Fruit fly (Drosophila melanogaster): ENCODE data around the gene CG7384.
A peak's percentile ranks its signal among the peaks of the same experiment; 100 is the strongest.

Gene CG7384

DNA sequence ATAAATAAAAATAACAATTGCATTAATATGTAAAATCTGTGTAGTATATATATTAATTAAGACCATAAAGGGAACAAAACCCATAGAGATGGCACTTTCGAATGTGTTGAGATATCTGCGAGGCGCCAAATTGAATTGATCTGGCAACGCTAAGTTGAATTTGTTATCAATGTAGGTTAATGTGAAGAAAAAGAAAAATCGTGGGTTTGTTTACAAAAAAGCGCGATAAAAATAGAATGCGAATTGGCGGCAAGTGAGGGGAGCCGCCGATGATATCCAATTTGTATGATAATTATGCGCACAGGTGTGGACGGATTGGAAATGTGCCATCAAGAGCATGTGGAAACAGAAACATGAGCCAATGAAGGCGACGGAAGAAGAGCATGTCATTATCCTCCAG, 30.4 kb downstream of the CG7384 start:
- TF ChIP-seq CG10348 (GFP tag; IDR thresholded peaks at IDR 0.05): no peak
- peak; percentile 47 for TF ChIP-seq CG32121 (GFP tag; IDR thresholded peaks at IDR 0.05)
- peak; percentile 7 for TF ChIP-seq gl (tag; optimal IDR thresholded peaks at IDR 0.05)
- TF ChIP-seq CG9948 (tag; optimal IDR thresholded peaks at IDR 0.05): no peak

DNA sequence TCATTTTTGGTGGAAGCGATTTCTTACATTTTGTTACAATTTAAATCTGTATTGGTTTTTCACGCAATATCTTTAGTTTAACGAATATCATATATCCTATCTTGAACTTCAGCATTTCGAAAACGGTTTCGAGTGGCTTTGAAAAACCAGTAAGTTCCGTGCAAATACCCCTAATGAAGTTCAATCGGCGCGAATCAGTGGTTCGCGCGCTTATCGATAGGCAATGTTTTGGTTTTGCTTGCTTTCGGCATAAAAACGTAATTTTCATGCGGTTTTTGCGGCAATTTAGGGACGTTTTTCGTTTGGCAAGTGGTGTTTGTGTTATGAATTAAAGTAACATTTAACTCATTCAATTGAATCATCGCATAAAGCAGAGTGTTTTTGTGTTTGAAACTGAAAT, 33.4 kb downstream of the CG7384 start, which contains the start of gene RluA-2:
Gene RluA-2 (plus strand): TSS at position 195 of the 400 bp plus-strand sequence.
- TF ChIP-seq CG17806 (tag; optimal IDR thresholded peaks at IDR 0.05): no peak
- no peak for TF ChIP-seq rn (GFP tag; IDR thresholded peaks at IDR 0.05)
- TF ChIP-seq CG8301 (tag; optimal IDR thresholded peaks at IDR 0.05): no peak
- no peak for TF ChIP-seq CG10348 (GFP tag; IDR thresholded peaks at IDR 0.05)
- TF ChIP-seq CG14655 (GFP tag; optimal IDR thresholded peaks at IDR 0.05): no peak
- no peak for TF ChIP-seq CG34367 (tag; optimal IDR thresholded peaks at IDR 0.05)
- no peak for TF ChIP-seq Pif1A (GFP tag; optimal IDR thresholded peaks at IDR 0.05)
- TF ChIP-seq D1 (tag; optimal IDR thresholded peaks at IDR 0.05): no peak
- no peak for TF ChIP-seq CG15710 (tag; optimal IDR thresholded peaks at IDR 0.05)
- TF ChIP-seq Ets98B (GFP tag; IDR thresholded peaks at IDR 0.05): no peak
- no peak for TF ChIP-seq gl (tag; optimal IDR thresholded peaks at IDR 0.05)
- no peak for TF ChIP-seq fd96Ca (GFP tag; IDR thresholded peaks at IDR 0.05)
- TF ChIP-seq Pif1B (GFP tag; optimal IDR thresholded peaks at IDR 0.05): no peak
- TF ChIP-seq EcR (GFP tag; optimal IDR thresholded peaks at IDR 0.05): no peak
- no peak for TF ChIP-seq CG13204 (GFP tag; optimal IDR thresholded peaks at IDR 0.05)
- TF ChIP-seq CG12605 (GFP tag; IDR thresholded peaks at IDR 0.05): no peak
- no peak for TF ChIP-seq CG9948 (tag; optimal IDR thresholded peaks at IDR 0.05)

DNA sequence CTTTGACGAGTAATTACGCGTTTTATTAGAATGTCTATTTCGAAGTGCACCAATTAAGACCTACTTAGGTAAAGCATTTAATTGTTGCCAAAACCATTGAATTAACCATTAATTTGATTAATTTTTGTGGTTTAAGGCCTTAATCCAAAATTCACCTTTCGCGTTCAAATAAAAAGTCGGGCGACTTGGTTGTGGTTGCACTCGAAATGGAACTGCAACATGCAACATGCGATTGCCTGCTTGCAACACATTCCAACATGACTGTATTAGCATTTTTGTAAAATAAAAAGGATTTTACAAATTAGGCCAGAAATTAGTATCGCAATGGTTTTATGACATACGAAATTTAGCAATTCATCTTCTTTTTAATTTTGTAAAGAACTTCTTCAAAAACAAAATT, 35.4 kb downstream of the CG7384 start:
- TF ChIP-seq CG10348 (GFP tag; IDR thresholded peaks at IDR 0.05): no peak
- no peak for TF ChIP-seq Snoo (tag; optimal IDR thresholded peaks at IDR 0.05)
- no peak for TF ChIP-seq CG13204 (GFP tag; optimal IDR thresholded peaks at IDR 0.05)
- no peak for TF ChIP-seq CG4496 (GFP tag; IDR thresholded peaks at IDR 0.05)
- no peak for TF ChIP-seq CG8159 (tag; optimal IDR thresholded peaks at IDR 0.05)
- TF ChIP-seq Ets98B (GFP tag; IDR thresholded peaks at IDR 0.05): no peak
- no peak for TF ChIP-seq fd96Ca (GFP tag; IDR thresholded peaks at IDR 0.05)
- no peak for TF ChIP-seq Pif1B (GFP tag; optimal IDR thresholded peaks at IDR 0.05)
- no peak for TF ChIP-seq CG32121 (GFP tag; IDR thresholded peaks at IDR 0.05)
- no peak for TF ChIP-seq CG14655 (GFP tag; optimal IDR thresholded peaks at IDR 0.05)
- no peak for TF ChIP-seq CG12605 (GFP tag; IDR thresholded peaks at IDR 0.05)
- no peak for TF ChIP-seq CG17806 (tag; optimal IDR thresholded peaks at IDR 0.05)
- TF ChIP-seq Pif1A (GFP tag; optimal IDR thresholded peaks at IDR 0.05): no peak
- TF ChIP-seq rn (GFP tag; IDR thresholded peaks at IDR 0.05): no peak
- TF ChIP-seq gl (tag; optimal IDR thresholded peaks at IDR 0.05): no peak
- TF ChIP-seq CG9948 (tag; optimal IDR thresholded peaks at IDR 0.05): no peak
- TF ChIP-seq CG34367 (tag; optimal IDR thresholded peaks at IDR 0.05): no peak

DNA sequence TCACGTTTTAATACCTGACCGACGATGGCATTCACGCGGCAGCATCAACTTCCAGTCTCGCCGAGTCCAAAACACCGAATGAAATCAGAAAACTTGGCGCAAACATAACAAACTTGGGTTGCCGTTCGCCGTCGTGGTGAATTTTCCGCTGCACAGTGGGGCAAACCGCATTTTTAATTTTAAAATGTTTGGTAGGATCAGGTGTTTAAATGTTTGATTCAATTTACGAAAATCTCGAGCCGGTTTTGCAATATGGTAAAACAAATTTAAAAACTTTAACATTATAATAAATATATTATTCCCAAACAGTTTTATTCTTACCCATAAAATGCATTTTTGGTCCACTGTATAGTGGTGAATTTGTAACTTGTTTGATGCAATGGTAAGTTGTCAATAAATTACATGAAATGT, 36.0 kb downstream of the CG7384 start, which contains the start of gene RluA-1:
Gene RluA-1 (minus strand): TSS at position 82 of the 411 bp plus-strand sequence.
- TF ChIP-seq CG12605 (GFP tag; IDR thresholded peaks at IDR 0.05) (peak; percentile 98), CG8159 (tag; optimal IDR thresholded peaks at IDR 0.05) (peak; percentile 98), fd96Ca (GFP tag; IDR thresholded peaks at IDR 0.05) (peak; percentile 99), Pif1A (GFP tag; optimal IDR thresholded peaks at IDR 0.05) (peak; percentile 92), Snoo (tag; optimal IDR thresholded peaks at IDR 0.05) (peak; percentile 85), rn (GFP tag; IDR thresholded peaks at IDR 0.05) (peak; percentile 96), EcR (GFP tag; optimal IDR thresholded peaks at IDR 0.05) (no peak), CG9948 (tag; optimal IDR thresholded peaks at IDR 0.05) (peak; percentile 98), CG17806 (tag; optimal IDR thresholded peaks at IDR 0.05) (peak; percentile 98), CG34367 (tag; optimal IDR thresholded peaks at IDR 0.05) (peak; percentile 96), gl (tag; optimal IDR thresholded peaks at IDR 0.05) (peak; percentile 92), CG10348 (GFP tag; IDR thresholded peaks at IDR 0.05) (peak; percentile 86), CG14655 (GFP tag; optimal IDR thresholded peaks at IDR 0.05) (peak; percentile 99), D1 (tag; optimal IDR thresholded peaks at IDR 0.05) (peak; percentile 95), Ets98B (GFP tag; IDR thresholded peaks at IDR 0.05) (peak; percentile 99), CG32121 (GFP tag; IDR thresholded peaks at IDR 0.05) (peak; percentile 99), CG13204 (GFP tag; optimal IDR thresholded peaks at IDR 0.05) (no peak), CG15710 (tag; optimal IDR thresholded peaks at IDR 0.05) (peak; percentile 97), CG8301 (tag; optimal IDR thresholded peaks at IDR 0.05) (peak; percentile 98), Pif1B (GFP tag; optimal IDR thresholded peaks at IDR 0.05) (peak; percentile 98), CG4496 (GFP tag; IDR thresholded peaks at IDR 0.05) (peak; percentile 99)

DNA sequence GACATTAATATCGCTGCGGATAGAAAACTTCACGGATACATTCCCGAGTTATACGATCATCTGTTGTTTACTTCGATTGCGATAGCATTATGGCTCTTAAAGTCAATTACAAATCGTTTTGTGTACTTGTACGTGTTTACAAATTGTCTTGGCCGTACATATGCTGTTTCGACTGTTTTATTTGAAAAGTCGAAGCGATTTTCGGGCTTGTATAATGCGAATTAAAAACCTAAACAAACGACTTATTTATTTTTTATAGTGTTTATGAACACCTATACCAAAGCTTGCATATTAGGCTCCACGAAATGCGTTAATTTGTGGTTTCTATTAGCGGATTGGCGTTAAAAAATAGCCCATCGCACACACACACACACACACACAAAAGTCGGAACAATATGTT, 38.0 kb downstream of the CG7384 start:
- TF ChIP-seq CG10348 (GFP tag; IDR thresholded peaks at IDR 0.05): no peak
- no peak for TF ChIP-seq Snoo (tag; optimal IDR thresholded peaks at IDR 0.05)
- TF ChIP-seq gl (tag; optimal IDR thresholded peaks at IDR 0.05): no peak
- no peak for TF ChIP-seq CG4496 (GFP tag; IDR thresholded peaks at IDR 0.05)
- TF ChIP-seq CG32121 (GFP tag; IDR thresholded peaks at IDR 0.05): no peak
- no peak for TF ChIP-seq Ets98B (GFP tag; IDR thresholded peaks at IDR 0.05)
- no peak for TF ChIP-seq CG34367 (tag; optimal IDR thresholded peaks at IDR 0.05)
- no peak for TF ChIP-seq CG8159 (tag; optimal IDR thresholded peaks at IDR 0.05)
- no peak for TF ChIP-seq fd96Ca (GFP tag; IDR thresholded peaks at IDR 0.05)
- TF ChIP-seq CG9948 (tag; optimal IDR thresholded peaks at IDR 0.05): no peak
- no peak for TF ChIP-seq CG15710 (tag; optimal IDR thresholded peaks at IDR 0.05)
- TF ChIP-seq Pif1A (GFP tag; optimal IDR thresholded peaks at IDR 0.05): no peak
- no peak for TF ChIP-seq EcR (GFP tag; optimal IDR thresholded peaks at IDR 0.05)

DNA sequence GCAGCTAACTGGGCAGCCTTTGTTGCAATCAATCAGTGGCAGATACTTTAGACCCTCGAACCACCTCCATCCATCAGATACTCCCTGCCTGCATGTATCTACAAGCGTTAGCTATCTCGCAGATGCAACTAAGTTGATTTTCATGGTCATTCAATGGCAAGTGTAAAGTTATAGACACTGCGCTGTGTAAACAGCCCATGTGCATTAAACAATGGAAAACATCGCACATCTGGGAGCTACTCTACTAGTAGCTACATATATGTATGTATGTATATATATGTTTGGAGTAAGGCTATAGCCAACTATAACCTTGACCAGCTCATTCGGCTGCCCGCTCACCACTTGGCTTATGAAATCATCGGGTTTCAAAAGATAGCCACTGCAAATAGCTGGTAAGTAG, 40.0 kb downstream of the CG7384 start:
- TF ChIP-seq rn (GFP tag; IDR thresholded peaks at IDR 0.05) (no peak), CG32121 (GFP tag; IDR thresholded peaks at IDR 0.05) (0 out of 2 replicates have a peak, but pooled peaks have one; percentile 11), CG4496 (GFP tag; IDR thresholded peaks at IDR 0.05) (no peak), CG14655 (GFP tag; optimal IDR thresholded peaks at IDR 0.05) (no peak), CG8301 (tag; optimal IDR thresholded peaks at IDR 0.05) (no peak), CG10348 (GFP tag; IDR thresholded peaks at IDR 0.05) (no peak), CG15710 (tag; optimal IDR thresholded peaks at IDR 0.05) (no peak), CG12605 (GFP tag; IDR thresholded peaks at IDR 0.05) (no peak)
